Worm (Caenorhabditis elegans): ENCODE results near the gene F53H4.2.

DNA sequence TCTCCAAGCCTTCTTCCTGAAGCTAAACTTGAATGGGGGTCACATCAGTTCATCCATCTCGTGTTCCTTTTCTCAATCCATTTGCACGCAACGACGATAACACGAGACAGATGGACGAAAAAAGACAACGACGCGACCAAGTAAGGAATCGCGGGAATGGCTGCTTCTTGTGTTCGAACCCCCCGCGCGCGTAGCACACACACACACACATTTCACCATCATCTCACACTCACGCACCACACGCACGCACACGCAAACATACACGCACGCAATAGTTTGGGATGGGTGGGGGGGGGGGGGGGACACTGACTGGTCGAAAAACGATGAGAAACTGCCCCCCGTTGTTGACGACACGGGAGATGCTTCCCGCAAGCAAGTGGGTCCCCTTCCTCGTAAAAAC, 20.0 kb downstream of the F53H4.2 start:
- TF ChIP-seq ceh-14 (tag; optimal IDR thresholded peaks at IDR 0.05) (no peak), ceh-30 (tag; optimal IDR thresholded peaks at IDR 0.05) (no peak), nhr-11 (tag; optimal IDR thresholded peaks at IDR 0.05) (no peak), pha-2 (tag; optimal IDR thresholded peaks at IDR 0.05) (no peak), pha-4 (tag; optimal IDR thresholded peaks at IDR 0.05) (no peak), ama-1 (optimal IDR thresholded peaks at IDR 0.05) (no peak), ceh-31 (tag; optimal IDR thresholded peaks at IDR 0.05) (no peak), elt-2 (tag; optimal IDR thresholded peaks at IDR 0.05) (no peak), ttx-3 (tag; optimal IDR thresholded peaks at IDR 0.05) (no peak), ceh-9 (tag; optimal IDR thresholded peaks at IDR 0.05) (no peak), madf-2 (tag; optimal IDR thresholded peaks at IDR 0.05) (no peak), sox-4 (tag; optimal IDR thresholded peaks at IDR 0.05) (no peak), pqm-1 (tag; optimal IDR thresholded peaks at IDR 0.05) (no peak)
